Worm (Caenorhabditis elegans) whole organism, L3 larva: Measurements from ENCODE around the gene F26G1.11.

ENCODE experiments used
- R02D3.7 ChIP-seq: fragments of 150-350 bp; optimal IDR thresholded peaks from 2 replicates; lab custom pipeline; 2014; ENCODE audit warnings: missing biosample characterization, missing genetic modification characterization
- ama-1 ChIP-seq: fragments of 150-350 bp; optimal IDR thresholded peaks from 2 replicates; lab custom pipeline; 2018
- ceh-82 ChIP-seq: fragments of 150-350 bp; optimal IDR thresholded peaks from 2 replicates; lab custom pipeline; 2014; ENCODE audit warnings: missing biosample characterization, missing genetic modification characterization
- ceh-9 ChIP-seq: sonication (generic microtip); optimal IDR thresholded peaks from 2 replicates; lab custom pipeline; 2018; ENCODE audit warnings: missing biosample characterization, missing genetic modification characterization
- egl-27 ChIP-seq: sonication (generic microtip); optimal IDR thresholded peaks from 4 replicates; lab custom pipeline; 2017; ENCODE audit warnings: missing biosample characterization, missing genetic modification reagents, missing genetic modification characterization
- elt-3 ChIP-seq, 3 experiments: fragments of 150-350 bp in 1 of 3; sonication (generic microtip) in 2 of 3; optimal IDR thresholded peaks; 2 replicates in 2 of 3; 4 replicates in 1 of 3; lab custom pipeline; 2014 to 2017; ENCODE audit warnings: missing biosample characterization in 3 of 3, missing genetic modification characterization in 3 of 3
- fkh-10 ChIP-seq: sonication (generic microtip); optimal IDR thresholded peaks from 2 replicates; lab custom pipeline; 2017; ENCODE audit warnings: missing biosample characterization, missing genetic modification reagents, missing genetic modification characterization
- lin-39 ChIP-seq: fragments of 150-350 bp; optimal IDR thresholded peaks from 2 replicates; lab custom pipeline; 2018; ENCODE audit warnings: missing biosample characterization, missing genetic modification reagents, missing genetic modification characterization
- nhr-11 ChIP-seq: fragments of 150-350 bp; optimal IDR thresholded peaks from 2 replicates; lab custom pipeline; 2014; ENCODE audit warnings: missing biosample characterization, missing genetic modification characterization
- nhr-12 ChIP-seq: fragments of 150-350 bp; optimal IDR thresholded peaks from 2 replicates; lab custom pipeline; 2014; ENCODE audit warnings: missing biosample characterization, missing genetic modification characterization
- pha-4 ChIP-seq: fragments of 150-350 bp; optimal IDR thresholded peaks from 2 replicates; lab custom pipeline; 2014; ENCODE audit warnings: missing biosample characterization, missing genetic modification reagents, missing genetic modification characterization
- unc-62 ChIP-seq: fragments of 150-350 bp; sonication (generic microtip); optimal IDR thresholded peaks from 4 replicates; lab custom pipeline; 2014; ENCODE audit warnings: missing biosample characterization, missing genetic modification reagents, missing genetic modification characterization
- ztf-4 ChIP-seq: fragments of 150-350 bp; optimal IDR thresholded peaks from 2 replicates; lab custom pipeline; 2014; ENCODE audit warnings: missing biosample characterization, missing genetic modification characterization

- TF ChIP-seq egl-27 (no peak), ama-1 (lab: Kevin White, UChicago) (no peak), fkh-10 (GFP tag; lab: Kevin White, UChicago) (no peak), unc-62 (GFP tag; lab: Kevin White, UChicago) (no peak), nhr-11 (tag; lab: Kevin White, UChicago) (no peak), ceh-9 (tag; lab: Kevin White, UChicago) (no peak), pha-4 (tag; lab: Kevin White, UChicago) (no peak), elt-3 (tag; optimal IDR thresholded peaks at IDR 0.05; lab: Kevin White, UChicago) (no peak), ceh-82 (no peak), nhr-12 (tag; lab: Kevin White, UChicago) (no peak), ztf-4 (no peak), lin-39 (tag; lab: Kevin White, UChicago) (no peak), R02D3.7 (tag; lab: Kevin White, UChicago) (no peak)
Measured at ce11 chrII:4771282-4771681, 5.7 kb upstream of the F26G1.11 start, which contains the start of gene F26G1.5.
